Worm (Caenorhabditis elegans) whole organism, early embryonic: Measurements from ENCODE around the gene sart-3.
A peak's percentile ranks its signal among the peaks of the same experiment; 100 is the strongest.

Experiments
- B0310.2 ChIP-seq: sonication (generic microtip); optimal IDR thresholded peaks from 2 replicates; lab custom pipeline; 2016; ENCODE audit warnings: mild to moderate bottlenecking, missing genetic modification characterization, missing compliant biosample characterization
- F13C5.2 ChIP-seq: sonication (generic microtip); optimal IDR thresholded peaks from 2 replicates; lab custom pipeline; 2017; ENCODE audit warnings: mild to moderate bottlenecking, missing genetic modification characterization, inconsistent platforms, missing compliant biosample characterization
- aly-1 ChIP-seq: sonication (generic microtip); optimal IDR thresholded peaks from 2 replicates; lab custom pipeline; 2016; ENCODE audit warnings: missing genetic modification characterization, missing compliant biosample characterization
- ama-1 ChIP-seq: fragments of 150-350 bp; optimal IDR thresholded peaks from 2 replicates; lab custom pipeline; 2014
- ceh-13 ChIP-seq: fragments of 200-800 bp; sonication (Bioruptor generic); optimal IDR thresholded peaks from 2 replicates; lab custom pipeline; 2018; ENCODE audit warnings: mild to moderate bottlenecking, missing genetic modification characterization, missing compliant biosample characterization
- ceh-36 ChIP-seq: sonication (generic microtip); optimal IDR thresholded peaks from 2 replicates; lab custom pipeline; 2016; ENCODE audit warnings: missing genetic modification characterization, inconsistent platforms, missing compliant biosample characterization
- ets-7 ChIP-seq: sonication (generic microtip); optimal IDR thresholded peaks from 2 replicates; lab custom pipeline; 2016; ENCODE audit warnings: missing genotype, missing genetic modification characterization, missing compliant biosample characterization
- flt-1 ChIP-seq: fragments of 200-800 bp; sonication (Bioruptor generic); IDR thresholded peaks from 2 replicates; pipeline ENCODE4 v1.3.6; 2022; ENCODE audit warnings: missing genetic modification characterization, missing compliant biosample characterization
- hmbx-1 ChIP-seq: sonication (generic microtip); optimal IDR thresholded peaks from 2 replicates; lab custom pipeline; 2016; ENCODE audit warnings: mild to moderate bottlenecking, missing genetic modification characterization, missing compliant biosample characterization
- hmg-4 ChIP-seq: fragments of 200-800 bp; sonication (Bioruptor generic); optimal IDR thresholded peaks from 2 replicates; lab custom pipeline; 2018; ENCODE audit warnings: mild to moderate bottlenecking, missing genetic modification characterization, missing compliant biosample characterization
- hnd-1 ChIP-seq: sonication (generic microtip); optimal IDR thresholded peaks from 2 replicates; lab custom pipeline; 2016; ENCODE audit warnings: missing genetic modification characterization, missing compliant biosample characterization
- pes-1 ChIP-seq: fragments of 200-800 bp; sonication (Bioruptor generic); IDR thresholded peaks from 2 replicates; pipeline ENCODE4 v1.3.6; 2022; ENCODE audit warnings: missing genetic modification reagents, missing genetic modification characterization, missing compliant biosample characterization
- scrt-1 ChIP-seq: fragments of 200-800 bp; sonication (Bioruptor generic); IDR thresholded peaks from 2 replicates; pipeline ENCODE4 v1.3.6; 2022; ENCODE audit warnings: missing genetic modification characterization, missing compliant biosample characterization
- sea-1 ChIP-seq: fragments of 200-800 bp; sonication (Bioruptor generic); conservative IDR thresholded peaks from 2 replicates; pipeline ENCODE4 v1.3.6; 2022; ENCODE audit warnings: missing genetic modification characterization, missing compliant biosample characterization
- tbx-11 ChIP-seq: fragments of 200-800 bp; sonication (Bioruptor generic); IDR thresholded peaks from 2 replicates; pipeline ENCODE4 v1.3.6; 2022; ENCODE audit warnings: missing genetic modification characterization, missing compliant biosample characterization
- tbx-37 ChIP-seq: fragments of 200-800 bp; sonication (Bioruptor generic); conservative IDR thresholded peaks from 2 replicates; pipeline ENCODE4 v1.3.6; 2022; ENCODE audit warnings: missing genetic modification reagents, missing genetic modification characterization, missing compliant biosample characterization
- tra-4 ChIP-seq: sonication (generic microtip); optimal IDR thresholded peaks from 2 replicates; lab custom pipeline; 2017; ENCODE audit warnings: missing genetic modification characterization, missing compliant biosample characterization

Gene sart-3

ce11 chrIV:11320500-11320899, 12.3 kb downstream of the sart-3 start, which contains the start of gene edg-1:
TSS of gene edg-1 (plus strand) at chrIV:11320800.
- TF ChIP-seq hmbx-1 (tag; lab: Kevin White, UChicago) (no peak), ceh-36 (tag; lab: Kevin White, UChicago) (no peak), aly-1 (no peak), scrt-1 (no peak), ama-1 (lab: Kevin White, UChicago) (no peak), sea-1 (GFP tag; lab: Robert Waterston, UW) (no peak), F13C5.2 (tag; lab: Kevin White, UChicago) (no peak), tbx-11 (GFP tag; lab: Robert Waterston, UW) (no peak), tra-4 (tag; lab: Kevin White, UChicago) (no peak), pes-1 (GFP tag; lab: Robert Waterston, UW) (no peak), B0310.2 (no peak), tbx-37 (GFP tag; lab: Robert Waterston, UW) (no peak), flt-1 (no peak), ceh-13 (GFP tag; lab: Kevin White, UChicago) (no peak), hnd-1 (tag; lab: Kevin White, UChicago) (no peak)

ce11 chrIV:11319884-11320362, 12.8 kb downstream of the sart-3 start, which contains the start of gene B0035.18:
TSS of gene B0035.18 (plus strand) at chrIV:11320312.
- TF ChIP-seq ets-7: no peak
- TF ChIP-seq pes-1 (GFP tag; lab: Robert Waterston, UW): no peak
- TF ChIP-seq B0310.2: no peak
- TF ChIP-seq tra-4 (tag; lab: Kevin White, UChicago): no peak
- TF ChIP-seq sea-1 (GFP tag; lab: Robert Waterston, UW): no peak
- TF ChIP-seq tbx-11 (GFP tag; lab: Robert Waterston, UW): no peak
- no peak for TF ChIP-seq tbx-37 (GFP tag; lab: Robert Waterston, UW)
- no peak for TF ChIP-seq ceh-13 (GFP tag; lab: Kevin White, UChicago)
- no peak for TF ChIP-seq ama-1 (lab: Kevin White, UChicago)

- TF ChIP-seq flt-1 (no peak), tra-4 (tag; lab: Kevin White, UChicago) (no peak), aly-1 (no peak)
Measured at ce11 chrIV:11317119-11317518, 15.7 kb downstream of the sart-3 start, which contains the start of gene gspd-1. TSS of gene gspd-1 (plus strand) at chrIV:11317419.

- TF ChIP-seq scrt-1 (no peak), hmg-4 (GFP tag; lab: Kevin White, UChicago) (no peak), ets-7 (no peak), hnd-1 (tag; lab: Kevin White, UChicago) (no peak), sea-1 (GFP tag; lab: Robert Waterston, UW) (no peak), ama-1 (lab: Kevin White, UChicago) (no peak), hmbx-1 (tag; lab: Kevin White, UChicago) (no peak), tbx-11 (GFP tag; lab: Robert Waterston, UW) (no peak), ceh-13 (GFP tag; lab: Kevin White, UChicago) (no peak), ceh-36 (tag; lab: Kevin White, UChicago) (no peak), flt-1 (no peak), tra-4 (tag; lab: Kevin White, UChicago) (no peak), pes-1 (GFP tag; lab: Robert Waterston, UW) (no peak), F13C5.2 (tag; lab: Kevin White, UChicago) (no peak), B0310.2 (no peak), aly-1 (no peak)
Measured at ce11 chrIV:11316640-11317039, 16.1 kb downstream of the sart-3 start.

- TF ChIP-seq hmbx-1 (tag; lab: Kevin White, UChicago) (no peak), B0310.2 (no peak)
Measured at ce11 chrIV:11316106-11316505, 16.7 kb downstream of the sart-3 start.

- TF ChIP-seq aly-1 (no peak), tbx-37 (GFP tag; lab: Robert Waterston, UW) (no peak), hmg-4 (GFP tag; lab: Kevin White, UChicago) (no peak), pes-1 (GFP tag; lab: Robert Waterston, UW) (no peak), hmbx-1 (tag; lab: Kevin White, UChicago) (no peak), tbx-11 (GFP tag; lab: Robert Waterston, UW) (no peak), tra-4 (tag; lab: Kevin White, UChicago) (no peak)
Measured at ce11 chrIV:11315688-11316087, 17.1 kb downstream of the sart-3 start.

- TF ChIP-seq scrt-1: no peak
- peak; percentile 71 for TF ChIP-seq tbx-37 (GFP tag; lab: Robert Waterston, UW)
- TF ChIP-seq hmbx-1 (tag; lab: Kevin White, UChicago): no peak
Measured at ce11 chrIV:11314885-11315284, 17.9 kb downstream of the sart-3 start, which contains the start of the genes B0035.3, B0035.22 and pfd-4. TSS of gene B0035.3 (minus strand) at chrIV:11314998. TSS of gene B0035.22 (plus strand) at chrIV:11315153. TSS of gene pfd-4 (plus strand) at chrIV:11315207.

- TF ChIP-seq sea-1 (GFP tag; lab: Robert Waterston, UW): no peak
- TF ChIP-seq tbx-11 (GFP tag; lab: Robert Waterston, UW): no peak
- TF ChIP-seq pes-1 (GFP tag; lab: Robert Waterston, UW): no peak
- TF ChIP-seq ama-1 (lab: Kevin White, UChicago): no peak
- no peak for TF ChIP-seq ceh-36 (tag; lab: Kevin White, UChicago)
- no peak for TF ChIP-seq F13C5.2 (tag; lab: Kevin White, UChicago)
- no peak for TF ChIP-seq hmbx-1 (tag; lab: Kevin White, UChicago)
Measured at ce11 chrIV:11313880-11314279, 18.9 kb downstream of the sart-3 start, which contains the start of gene dnj-2. TSS of gene dnj-2 (minus strand) at chrIV:11313980.
